Worm (Caenorhabditis elegans): ENCODE data around the gene rbm-22.
A peak's percentile ranks its signal among the peaks of the same experiment; 100 is the strongest.

Gene rbm-22

DNA sequence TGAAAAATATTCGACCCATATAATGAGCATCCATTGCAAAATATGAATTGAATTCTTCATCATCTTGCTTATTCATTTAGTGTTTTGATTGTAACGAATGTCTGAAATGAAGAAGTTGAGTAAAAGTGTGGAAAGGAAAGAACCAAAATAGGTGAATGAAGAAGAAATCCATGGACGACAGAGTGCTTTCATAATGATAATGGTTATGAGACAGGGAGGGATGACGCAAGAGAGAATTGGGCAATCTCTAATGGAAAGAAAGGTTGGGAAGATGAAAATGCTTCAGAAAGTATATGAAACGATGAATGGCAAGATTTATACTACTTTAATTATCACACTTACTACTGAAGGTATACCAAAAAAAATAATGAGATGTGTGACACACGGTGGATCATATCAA, 43.1 kb downstream of the rbm-22 start, which contains the start of gene ZK596.3:
TSS of gene ZK596.3 (minus strand) at position 101 of the 400 bp plus-strand sequence.
- TF ChIP-seq ama-1 (optimal IDR thresholded peaks at IDR 0.05) (no peak), nhr-21 (tag; optimal IDR thresholded peaks at IDR 0.05) (no peak), nhr-77 (tag; optimal IDR thresholded peaks at IDR 0.05) (no peak), elt-1 (tag; optimal IDR thresholded peaks at IDR 0.05) (no peak), blmp-1 (tag; optimal IDR thresholded peaks at IDR 0.05; ENCODE audit: insufficient read depth) (no peak), ceh-16 (tag; optimal IDR thresholded peaks at IDR 0.05) (no peak), ceh-82 (tag; optimal IDR thresholded peaks at IDR 0.05) (no peak)

DNA sequence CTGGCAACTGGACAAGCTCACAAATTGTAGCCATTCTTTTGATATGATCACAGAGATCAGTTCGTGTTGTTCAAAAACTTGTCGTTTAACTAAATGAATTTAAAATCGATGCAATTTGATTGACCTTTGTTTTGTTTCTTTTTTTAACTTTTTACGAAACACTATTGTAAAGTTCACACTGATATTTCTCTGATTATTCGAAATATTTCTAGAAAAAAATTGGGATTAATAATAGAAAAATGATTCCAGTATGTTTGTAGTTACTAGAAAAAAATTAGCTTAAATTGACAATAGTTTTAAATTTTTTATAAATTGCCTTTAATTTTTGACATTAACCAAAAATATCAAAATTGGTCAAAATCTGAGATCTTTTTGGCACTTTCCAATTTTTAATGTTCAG, 48.0 kb downstream of the rbm-22 start, which contains the start of gene ZK596.2:
TSS of gene ZK596.2 (minus strand) at position 101 of the 400 bp plus-strand sequence.
- TF ChIP-seq fos-1 (tag; optimal IDR thresholded peaks at IDR 0.05) (no peak), lin-39 (tag; optimal IDR thresholded peaks at IDR 0.05) (no peak), ztf-11 (tag; optimal IDR thresholded peaks at IDR 0.05) (no peak), ceh-16 (tag; optimal IDR thresholded peaks at IDR 0.05) (no peak), unc-62 (GFP tag; optimal IDR thresholded peaks at IDR 0.05) (no peak), skn-1 (tag; optimal IDR thresholded peaks at IDR 0.05) (no peak), zag-1 (tag; optimal IDR thresholded peaks at IDR 0.05) (no peak), nhr-12 (tag; optimal IDR thresholded peaks at IDR 0.05) (no peak), nhr-237 (tag; optimal IDR thresholded peaks at IDR 0.05) (no peak), ztf-4 (tag; optimal IDR thresholded peaks at IDR 0.05) (no peak), nhr-23 (tag; optimal IDR thresholded peaks at IDR 0.05) (no peak), C34F6.9 (tag; optimal IDR thresholded peaks at IDR 0.05) (no peak), aly-2 (tag; optimal IDR thresholded peaks at IDR 0.05) (no peak)

DNA sequence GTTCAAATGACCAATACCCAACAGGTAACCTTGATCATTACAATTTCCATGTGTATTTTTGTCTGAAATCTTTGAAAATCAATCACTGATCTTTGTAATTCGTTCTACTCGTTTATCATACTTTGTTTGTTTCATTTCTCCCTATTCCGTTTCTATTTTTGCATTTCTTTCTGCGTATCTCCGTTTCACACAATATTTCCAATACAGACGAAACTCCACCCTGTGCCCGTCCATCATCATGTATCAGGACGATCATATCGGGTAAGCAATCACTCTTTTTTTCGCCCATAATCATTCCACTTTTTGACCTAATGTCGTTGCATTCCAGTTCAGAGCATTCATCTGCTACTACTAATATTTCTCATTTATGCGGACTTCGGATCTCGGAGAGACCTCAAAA, 48.5 kb downstream of the rbm-22 start, which contains the start of gene pyk-2:
TSS of gene pyk-2 (plus strand) at position 206 of the 400 bp plus-strand sequence.
- TF ChIP-seq lin-39 (tag; optimal IDR thresholded peaks at IDR 0.05) (no peak), ceh-16 (tag; optimal IDR thresholded peaks at IDR 0.05) (no peak), sma-9 (GFP tag; optimal IDR thresholded peaks at IDR 0.05) (peak; percentile 78), sma-9 (tag; optimal IDR thresholded peaks at IDR 0.05) (no peak), snpc-4 (tag; optimal IDR thresholded peaks at IDR 0.05) (no peak), unc-55 (GFP tag; optimal IDR thresholded peaks at IDR 0.05) (no peak), egl-27 (tag; optimal IDR thresholded peaks at IDR 0.05) (no peak), dmd-4 (tag; optimal IDR thresholded peaks at IDR 0.05) (no peak), nhr-77 (tag; optimal IDR thresholded peaks at IDR 0.05) (no peak), aly-2 (tag; optimal IDR thresholded peaks at IDR 0.05) (no peak), nhr-11 (tag; optimal IDR thresholded peaks at IDR 0.05) (no peak), ZK546.5 (tag; optimal IDR thresholded peaks at IDR 0.05) (no peak), fos-1 (tag; optimal IDR thresholded peaks at IDR 0.05) (peak; percentile 70), crh-2 (tag; optimal IDR thresholded peaks at IDR 0.05) (peak; percentile 64), nhr-10 (tag; optimal IDR thresholded peaks at IDR 0.05) (no peak), sma-3 (GFP tag; optimal IDR thresholded peaks at IDR 0.05) (peak; percentile 48), nhr-237 (tag; optimal IDR thresholded peaks at IDR 0.05) (no peak), elt-1 (tag; optimal IDR thresholded peaks at IDR 0.05) (no peak), blmp-1 (tag; optimal IDR thresholded peaks at IDR 0.05; ENCODE audit: insufficient read depth) (no peak), ztf-11 (tag; optimal IDR thresholded peaks at IDR 0.05) (no peak), ztf-1 (GFP tag; conservative IDR thresholded peaks at IDR 0.05) (no peak), unc-39 (tag; optimal IDR thresholded peaks at IDR 0.05) (no peak), nhr-12 (tag; optimal IDR thresholded peaks at IDR 0.05) (no peak), nhr-129 (tag; optimal IDR thresholded peaks at IDR 0.05) (peak; percentile 45), alr-1 (tag; optimal IDR thresholded peaks at IDR 0.05) (no peak), unc-62 (GFP tag; optimal IDR thresholded peaks at IDR 0.05) (no peak), nhr-25 (tag; optimal IDR thresholded peaks at IDR 0.05) (no peak), nhr-23 (tag; optimal IDR thresholded peaks at IDR 0.05) (no peak), mbf-1 (tag; optimal IDR thresholded peaks at IDR 0.05) (no peak), gmeb-1 (tag; optimal IDR thresholded peaks at IDR 0.05) (no peak), lin-13 (GFP tag; optimal IDR thresholded peaks at IDR 0.05) (no peak), lsy-2 (tag; optimal IDR thresholded peaks at IDR 0.05) (no peak), zag-1 (tag; optimal IDR thresholded peaks at IDR 0.05) (no peak), F13H6.1 (tag; optimal IDR thresholded peaks at IDR 0.05) (no peak), nhr-6 (tag; optimal IDR thresholded peaks at IDR 0.05) (no peak), mab-5 (tag; optimal IDR thresholded peaks at IDR 0.05) (no peak), R02D3.7 (tag; optimal IDR thresholded peaks at IDR 0.05) (no peak), nhr-21 (tag; optimal IDR thresholded peaks at IDR 0.05) (no peak), peb-1 (tag; optimal IDR thresholded peaks at IDR 0.05) (no peak), lin-11 (tag; optimal IDR thresholded peaks at IDR 0.05) (no peak)
